Worm (Caenorhabditis elegans) whole organism, midembryonic: ENCODE results near the gene C07D10.6.

Experiments used
- T22C8.4 ChIP-seq: fragments of 200-800 bp; sonication (Bioruptor generic); IDR thresholded peaks from 2 replicates; pipeline ENCODE4 v1.3.6; 2022; ENCODE audit warnings: missing genetic modification characterization, missing compliant biosample characterization
- cog-1 ChIP-seq: sonication (generic microtip); optimal IDR thresholded peaks from 2 replicates; lab custom pipeline; 2016; ENCODE audit warnings: missing genetic modification characterization, missing compliant biosample characterization
- flt-1 ChIP-seq: fragments of 200-800 bp; sonication (Bioruptor generic); IDR thresholded peaks from 2 replicates; pipeline ENCODE4 v1.3.6; 2022; ENCODE audit warnings: missing genetic modification characterization, missing compliant biosample characterization
- klf-2 ChIP-seq: fragments of 200-800 bp; sonication (Bioruptor generic); conservative IDR thresholded peaks from 2 replicates; pipeline ENCODE4 v1.3.6; 2022; ENCODE audit warnings: missing genetic modification reagents, missing genetic modification characterization, missing compliant biosample characterization
- med-1 ChIP-seq: sonication (generic microtip); optimal IDR thresholded peaks from 2 replicates; lab custom pipeline; 2017; ENCODE audit warnings: missing genetic modification characterization, mild to moderate bottlenecking, missing compliant biosample characterization, antibody characterized with exemption, missing genetic modification reagents; ENCODE audit not compliant: insufficient read depth

- TF ChIP-seq med-1 (GFP tag; lab: Kevin White, UChicago): no peak
- TF ChIP-seq T22C8.4 (GFP tag; lab: Robert Waterston, UW): no peak
- TF ChIP-seq klf-2 (GFP tag; lab: Robert Waterston, UW): no peak
- TF ChIP-seq flt-1: no peak
- TF ChIP-seq cog-1: no peak
These were observed 22.8 kb upstream of the C07D10.6 start, which contains the start of gene haf-2 for ce11 chrII:7356326-7356725.
